Worm (Caenorhabditis elegans) whole organism, L3 larva: ENCODE measurements around the gene tat-6.

Source experiments
- R02D3.7 ChIP-seq: fragments of 150-350 bp; optimal IDR thresholded peaks from 2 replicates; lab custom pipeline; 2014; ENCODE audit warnings: missing biosample characterization, missing genetic modification characterization
- ZK546.5 ChIP-seq: sonication (generic microtip); optimal IDR thresholded peaks from 2 replicates; lab custom pipeline; 2017; ENCODE audit warnings: missing biosample characterization, missing genetic modification characterization
- aly-2 ChIP-seq: fragments of 150-350 bp; optimal IDR thresholded peaks from 2 replicates; lab custom pipeline; 2014; ENCODE audit warnings: missing biosample characterization, missing genetic modification characterization
- ama-1 ChIP-seq: fragments of 150-350 bp; optimal IDR thresholded peaks from 2 replicates; lab custom pipeline; 2018
- ceh-16 ChIP-seq: sonication (generic microtip); optimal IDR thresholded peaks from 2 replicates; lab custom pipeline; 2017; ENCODE audit warnings: missing biosample characterization, missing genetic modification characterization
- ceh-28 ChIP-seq: fragments of 150-350 bp; optimal IDR thresholded peaks from 2 replicates; lab custom pipeline; 2014; ENCODE audit warnings: missing biosample characterization, missing genetic modification reagents, missing genetic modification characterization
- ceh-82 ChIP-seq: fragments of 150-350 bp; optimal IDR thresholded peaks from 2 replicates; lab custom pipeline; 2014; ENCODE audit warnings: missing biosample characterization, missing genetic modification characterization
- ceh-9 ChIP-seq: sonication (generic microtip); optimal IDR thresholded peaks from 2 replicates; lab custom pipeline; 2018; ENCODE audit warnings: missing biosample characterization, missing genetic modification characterization
- daf-12 ChIP-seq: fragments of 150-350 bp; optimal IDR thresholded peaks from 2 replicates; lab custom pipeline; 2014; ENCODE audit warnings: missing biosample characterization, missing genetic modification reagents, missing genetic modification characterization
- egl-5 ChIP-seq: fragments of 150-350 bp; optimal IDR thresholded peaks from 2 replicates; lab custom pipeline; 2017; ENCODE audit warnings: missing biosample characterization, missing genetic modification reagents, missing genetic modification characterization, inconsistent platforms
- elt-1 ChIP-seq: fragments of 150-350 bp; optimal IDR thresholded peaks from 2 replicates; lab custom pipeline; 2014; ENCODE audit warnings: missing biosample characterization, missing genetic modification characterization
- elt-2 ChIP-seq: sonication (generic microtip); optimal IDR thresholded peaks from 2 replicates; lab custom pipeline; 2016; ENCODE audit warnings: missing genetic modification reagents, mild to moderate bottlenecking, missing genetic modification characterization, missing compliant biosample characterization
- fkh-2 ChIP-seq: fragments of 150-350 bp; optimal IDR thresholded peaks from 2 replicates; lab custom pipeline; 2014; ENCODE audit warnings: missing biosample characterization, missing genetic modification reagents, missing genetic modification characterization
- fos-1 ChIP-seq: fragments of 150-350 bp; optimal IDR thresholded peaks from 2 replicates; lab custom pipeline; 2014; ENCODE audit warnings: missing biosample characterization, missing genetic modification characterization
- hmg-11 ChIP-seq: sonication (generic microtip); optimal IDR thresholded peaks from 2 replicates; lab custom pipeline; 2016; ENCODE audit warnings: missing genetic modification characterization, missing compliant biosample characterization
- lin-15B ChIP-seq: fragments of 150-350 bp; optimal IDR thresholded peaks from 2 replicates; lab custom pipeline; 2014; ENCODE audit warnings: missing biosample characterization, missing genetic modification characterization
- lin-39 ChIP-seq: fragments of 150-350 bp; optimal IDR thresholded peaks from 2 replicates; lab custom pipeline; 2018; ENCODE audit warnings: missing biosample characterization, missing genetic modification reagents, missing genetic modification characterization
- lsy-12 ChIP-seq: sonication (generic microtip); optimal IDR thresholded peaks from 2 replicates; lab custom pipeline; 2016; ENCODE audit warnings: mild to moderate bottlenecking, missing genetic modification characterization, missing compliant biosample characterization
- mdl-1 ChIP-seq: fragments of 150-350 bp; optimal IDR thresholded peaks from 2 replicates; lab custom pipeline; 2014; ENCODE audit warnings: missing biosample characterization, missing genetic modification characterization
- nfya-1 ChIP-seq: sonication (generic microtip); optimal IDR thresholded peaks from 2 replicates; lab custom pipeline; 2017; ENCODE audit warnings: missing genetic modification characterization, mild to moderate bottlenecking, missing compliant biosample characterization, antibody characterized with exemption, moderate library complexity; ENCODE audit not compliant: insufficient read depth
- nhr-11 ChIP-seq: fragments of 150-350 bp; optimal IDR thresholded peaks from 2 replicates; lab custom pipeline; 2014; ENCODE audit warnings: missing biosample characterization, missing genetic modification characterization
- nhr-23 ChIP-seq: fragments of 150-350 bp; optimal IDR thresholded peaks from 2 replicates; lab custom pipeline; 2014; ENCODE audit warnings: missing biosample characterization, missing genetic modification reagents, missing genetic modification characterization
- nhr-28 ChIP-seq: fragments of 150-350 bp; optimal IDR thresholded peaks from 2 replicates; lab custom pipeline; 2014; ENCODE audit warnings: missing biosample characterization, missing genetic modification characterization
- nhr-43 ChIP-seq: sonication (generic microtip); optimal IDR thresholded peaks from 2 replicates; lab custom pipeline; 2016; ENCODE audit warnings: mild to moderate bottlenecking, missing genetic modification characterization, missing compliant biosample characterization; ENCODE audit not compliant: poor library complexity, severe bottlenecking
- nhr-67 ChIP-seq: fragments of 150-350 bp; optimal IDR thresholded peaks from 2 replicates; lab custom pipeline; 2014; ENCODE audit warnings: missing biosample characterization, missing genetic modification characterization
- nhr-76 ChIP-seq: fragments of 150-350 bp; sonication (generic microtip); optimal IDR thresholded peaks from 5 replicates; lab custom pipeline; 2014; ENCODE audit warnings: missing biosample characterization, missing genetic modification characterization
- pha-4 ChIP-seq: fragments of 150-350 bp; optimal IDR thresholded peaks from 2 replicates; lab custom pipeline; 2014; ENCODE audit warnings: missing biosample characterization, missing genetic modification reagents, missing genetic modification characterization
- sea-2 ChIP-seq: fragments of 150-350 bp; sonication (generic microtip); optimal IDR thresholded peaks from 4 replicates; lab custom pipeline; 2014; ENCODE audit warnings: missing biosample characterization, missing genetic modification reagents, missing genetic modification characterization
- skn-1 ChIP-seq: fragments of 150-350 bp; optimal IDR thresholded peaks from 2 replicates; lab custom pipeline; 2014; ENCODE audit warnings: missing biosample characterization, missing genetic modification characterization
- snpc-4 ChIP-seq: fragments of 150-350 bp; optimal IDR thresholded peaks from 2 replicates; lab custom pipeline; 2014; ENCODE audit warnings: missing biosample characterization, missing genetic modification characterization
- tbx-2 ChIP-seq: sonication (generic microtip); optimal IDR thresholded peaks from 2 replicates; lab custom pipeline; 2016; ENCODE audit warnings: mild to moderate bottlenecking, missing genetic modification characterization, missing compliant biosample characterization
- unc-39 ChIP-seq: sonication (generic microtip); optimal IDR thresholded peaks from 4 replicates; lab custom pipeline; 2017; ENCODE audit warnings: missing biosample characterization, missing genetic modification characterization
- zag-1 ChIP-seq: fragments of 150-350 bp; optimal IDR thresholded peaks from 2 replicates; lab custom pipeline; 2014; ENCODE audit warnings: missing biosample characterization, missing genetic modification characterization
- ztf-11 ChIP-seq: fragments of 150-350 bp; optimal IDR thresholded peaks from 2 replicates; lab custom pipeline; 2014; ENCODE audit warnings: missing biosample characterization, missing genetic modification characterization
- ztf-4 ChIP-seq: fragments of 150-350 bp; optimal IDR thresholded peaks from 2 replicates; lab custom pipeline; 2014; ENCODE audit warnings: missing biosample characterization, missing genetic modification characterization

Gene tat-6

ce11 chrV:3162299-3162698, 33.4 kb downstream of the tat-6 start:
- TF ChIP-seq zag-1 (tag; lab: Kevin White, UChicago) (no peak), pha-4 (no peak), lsy-12 (tag; lab: Kevin White, UChicago) (no peak), ceh-82 (no peak), fkh-2 (no peak), snpc-4 (no peak), ceh-9 (tag; lab: Kevin White, UChicago) (no peak), nhr-43 (tag; lab: Kevin White, UChicago) (no peak), nhr-28 (tag; lab: Kevin White, UChicago) (no peak), ztf-11 (tag; lab: Kevin White, UChicago) (no peak), hmg-11 (tag; lab: Kevin White, UChicago) (no peak), ama-1 (lab: Kevin White, UChicago) (no peak), egl-5 (tag; lab: Kevin White, UChicago) (no peak), ceh-16 (no peak), ZK546.5 (tag; lab: Kevin White, UChicago) (no peak), skn-1 (no peak)
- TF ChIP-seq, all 47 proteins: peak for 0

- TF ChIP-seq R02D3.7 (tag; lab: Kevin White, UChicago) (no peak), elt-2 (tag; lab: Kevin White, UChicago) (no peak), mdl-1 (tag; lab: Kevin White, UChicago) (no peak), nfya-1 (tag; lab: Kevin White, UChicago) (no peak), elt-1 (tag; lab: Kevin White, UChicago) (no peak), lin-15B (tag; lab: Kevin White, UChicago) (no peak), lin-39 (tag; lab: Kevin White, UChicago) (no peak), daf-12 (no peak), egl-5 (tag; lab: Kevin White, UChicago) (no peak), ceh-28 (tag; lab: Kevin White, UChicago) (no peak), nhr-11 (no peak), hmg-11 (tag; lab: Kevin White, UChicago) (no peak), nhr-76 (no peak), nhr-43 (tag; lab: Kevin White, UChicago) (no peak)
These were observed 34.2 kb downstream of the tat-6 start for ce11 chrV:3163143-3163542.

- TF ChIP-seq aly-2 (tag; lab: Kevin White, UChicago): no peak
- TF ChIP-seq nhr-67 (tag; lab: Kevin White, UChicago): no peak
- TF ChIP-seq pha-4: no peak
- no peak for TF ChIP-seq lsy-12 (tag; lab: Kevin White, UChicago)
- no peak for TF ChIP-seq sea-2 (GFP tag; lab: Kevin White, UChicago)
- TF ChIP-seq fos-1 (tag; lab: Kevin White, UChicago): no peak
- no peak for TF ChIP-seq lin-15B (tag; lab: Kevin White, UChicago)
- no peak for TF ChIP-seq lin-39 (tag; lab: Kevin White, UChicago)
- no peak for TF ChIP-seq mdl-1 (tag; lab: Kevin White, UChicago)
- TF ChIP-seq daf-12: no peak
These were observed 36.5 kb downstream of the tat-6 start, which contains the start of gene C36C5.14 for ce11 chrV:3165438-3165837. Gene C36C5.14 (minus strand): TSS chrV:3165538.

ce11 chrV:3166260-3166659, 37.4 kb downstream of the tat-6 start, which contains the start of gene C36C5.4:
Gene C36C5.4 (plus strand): TSS chrV:3166560.
- TF ChIP-seq nhr-67 (tag; lab: Kevin White, UChicago): no peak
- no peak for TF ChIP-seq elt-2 (tag; lab: Kevin White, UChicago)
- no peak for TF ChIP-seq nhr-23 (tag; lab: Kevin White, UChicago)
- no peak for TF ChIP-seq snpc-4
- no peak for TF ChIP-seq nhr-11
- TF ChIP-seq aly-2 (tag; lab: Kevin White, UChicago): no peak
- no peak for TF ChIP-seq fkh-2
- no peak for TF ChIP-seq ztf-4
- TF ChIP-seq tbx-2: no peak
- no peak for TF ChIP-seq elt-1 (tag; lab: Kevin White, UChicago)
- no peak for TF ChIP-seq sea-2 (GFP tag; lab: Kevin White, UChicago)
- no peak for TF ChIP-seq ztf-11 (tag; lab: Kevin White, UChicago)
- TF ChIP-seq unc-39: no peak
- no peak for TF ChIP-seq nhr-43 (tag; lab: Kevin White, UChicago)
- TF ChIP-seq pha-4: no peak
- TF ChIP-seq ceh-9 (tag; lab: Kevin White, UChicago): no peak
- TF ChIP-seq, all 47 proteins: peak for 0
